Worm (Caenorhabditis elegans) whole organism, mixed stage, embryonic: ENCODE data around the gene lec-10.

Source experiments
- bed-3 ChIP-seq: fragments of 200-800 bp; sonication (Bioruptor generic); optimal IDR thresholded peaks from 3 replicates; lab custom pipeline; 2018; ENCODE audit warnings: mild to moderate bottlenecking, missing genetic modification characterization, moderate library complexity, missing compliant biosample characterization
- lin-13 ChIP-seq: fragments of 150-350 bp; optimal IDR thresholded peaks from 2 replicates; lab custom pipeline; 2014; ENCODE audit warnings: missing biosample characterization, missing genetic modification characterization
- lsy-2 ChIP-seq: fragments of 150-350 bp; optimal IDR thresholded peaks from 2 replicates; lab custom pipeline; 2014; ENCODE audit warnings: missing biosample characterization, missing genetic modification characterization
- mls-2 ChIP-seq: sonication (generic microtip); optimal IDR thresholded peaks from 2 replicates; lab custom pipeline; 2016; ENCODE audit warnings: mild to moderate bottlenecking, missing genetic modification characterization, moderate library complexity, missing compliant biosample characterization
- nhr-76 ChIP-seq: sonication (generic microtip); optimal IDR thresholded peaks from 2 replicates; lab custom pipeline; 2017; ENCODE audit warnings: missing biosample characterization, missing genetic modification characterization
- pha-4 ChIP-seq: fragments of 150-350 bp; optimal IDR thresholded peaks from 2 replicates; lab custom pipeline; 2018; ENCODE audit warnings: missing biosample characterization, missing genetic modification reagents, missing genetic modification characterization
- tbx-8 ChIP-seq: fragments of 200-800 bp; sonication (Bioruptor generic); optimal IDR thresholded peaks from 2 replicates; lab custom pipeline; 2018; ENCODE audit warnings: mild to moderate bottlenecking, missing genetic modification characterization, moderate library complexity, missing compliant biosample characterization
- unc-62 ChIP-seq: fragments of 150-350 bp; optimal IDR thresholded peaks from 2 replicates; lab custom pipeline; 2014; ENCODE audit warnings: missing biosample characterization, missing genetic modification reagents, missing genetic modification characterization
- zip-8 ChIP-seq: fragments of 150-350 bp; optimal IDR thresholded peaks from 2 replicates; lab custom pipeline; 2014; ENCODE audit warnings: missing biosample characterization, missing genetic modification characterization

DNA sequence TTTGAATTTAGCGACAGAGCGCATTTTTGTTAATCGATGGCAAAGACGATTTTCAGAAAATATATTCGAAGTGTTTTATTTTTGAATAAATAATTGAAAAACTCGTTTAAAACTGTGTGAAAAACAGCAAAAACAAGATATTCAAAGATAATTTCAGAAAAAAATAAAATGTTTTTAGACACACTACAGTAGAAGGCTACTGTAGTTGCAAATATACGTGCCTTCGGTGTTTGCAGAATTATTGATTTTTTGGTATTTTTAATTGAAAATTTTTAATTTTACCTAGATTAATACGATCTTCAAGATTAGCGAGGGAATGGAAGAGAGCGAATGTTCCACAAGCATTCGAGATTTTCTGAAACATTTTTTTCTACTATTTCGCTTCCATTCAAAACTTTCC lies 21.7 kb upstream of the lec-10 start:
- TF ChIP-seq lsy-2 (tag; lab: Kevin White, UChicago) (no peak), bed-3 (GFP tag; lab: Kevin White, UChicago) (no peak), lin-13 (no peak), nhr-76 (tag; lab: Kevin White, UChicago) (no peak), tbx-8 (no peak), mls-2 (no peak), unc-62 (GFP tag; lab: Kevin White, UChicago) (no peak), zip-8 (tag; lab: Kevin White, UChicago) (no peak), pha-4 (tag; lab: Kevin White, UChicago) (no peak)
